Fruit fly (Drosophila melanogaster): ENCODE results near the gene Chc.

Chc gene

DNA sequence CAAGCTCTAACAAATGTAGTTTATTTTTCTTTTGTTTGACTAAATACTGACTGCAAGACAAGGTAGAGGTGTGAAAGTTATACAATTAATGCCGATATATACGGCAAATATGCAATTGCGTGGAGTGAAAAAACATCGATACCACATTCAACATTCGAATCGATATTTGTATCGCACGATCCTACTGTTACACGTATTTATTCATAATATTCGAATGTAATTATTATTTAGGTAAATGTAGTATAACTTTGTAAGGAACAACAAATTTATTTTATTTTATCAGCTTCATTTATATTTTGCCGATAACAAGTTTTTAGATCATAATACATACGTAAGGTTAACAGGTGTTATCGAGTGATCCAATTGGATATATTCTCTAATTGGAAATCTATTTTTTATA, at the start of gene Chc:
Chc (minus strand) TSS at position 98 of the 400 bp plus-strand sequence.
- TF ChIP-seq EcR (GFP tag; optimal IDR thresholded peaks at IDR 0.05) = no peak

- TF ChIP-seq pan (optimal IDR thresholded peaks at IDR 0.05) (no peak), EcR (GFP tag; optimal IDR thresholded peaks at IDR 0.05) (no peak), usp (GFP tag; optimal IDR thresholded peaks at IDR 0.05) (no peak), Dll (optimal IDR thresholded peaks at IDR 0.05) (no peak), CG8478 (optimal IDR thresholded peaks at IDR 0.05) (no peak), psq (optimal IDR thresholded peaks at IDR 0.05) (no peak)
These were observed 40.3 kb upstream of the Chc start for dm6 chrX:15875569-15875968.

- TF ChIP-seq CG8478 (optimal IDR thresholded peaks at IDR 0.05) = no peak
- no peak for TF ChIP-seq pan (optimal IDR thresholded peaks at IDR 0.05)
- TF ChIP-seq EcR (GFP tag; optimal IDR thresholded peaks at IDR 0.05) = no peak
- no peak for TF ChIP-seq Dll (optimal IDR thresholded peaks at IDR 0.05)
- no peak for TF ChIP-seq usp (GFP tag; optimal IDR thresholded peaks at IDR 0.05)
- TF ChIP-seq psq (optimal IDR thresholded peaks at IDR 0.05) = no peak
These were observed 39.1 kb upstream of the Chc start for dm6 chrX:15874437-15874836.

DNA sequence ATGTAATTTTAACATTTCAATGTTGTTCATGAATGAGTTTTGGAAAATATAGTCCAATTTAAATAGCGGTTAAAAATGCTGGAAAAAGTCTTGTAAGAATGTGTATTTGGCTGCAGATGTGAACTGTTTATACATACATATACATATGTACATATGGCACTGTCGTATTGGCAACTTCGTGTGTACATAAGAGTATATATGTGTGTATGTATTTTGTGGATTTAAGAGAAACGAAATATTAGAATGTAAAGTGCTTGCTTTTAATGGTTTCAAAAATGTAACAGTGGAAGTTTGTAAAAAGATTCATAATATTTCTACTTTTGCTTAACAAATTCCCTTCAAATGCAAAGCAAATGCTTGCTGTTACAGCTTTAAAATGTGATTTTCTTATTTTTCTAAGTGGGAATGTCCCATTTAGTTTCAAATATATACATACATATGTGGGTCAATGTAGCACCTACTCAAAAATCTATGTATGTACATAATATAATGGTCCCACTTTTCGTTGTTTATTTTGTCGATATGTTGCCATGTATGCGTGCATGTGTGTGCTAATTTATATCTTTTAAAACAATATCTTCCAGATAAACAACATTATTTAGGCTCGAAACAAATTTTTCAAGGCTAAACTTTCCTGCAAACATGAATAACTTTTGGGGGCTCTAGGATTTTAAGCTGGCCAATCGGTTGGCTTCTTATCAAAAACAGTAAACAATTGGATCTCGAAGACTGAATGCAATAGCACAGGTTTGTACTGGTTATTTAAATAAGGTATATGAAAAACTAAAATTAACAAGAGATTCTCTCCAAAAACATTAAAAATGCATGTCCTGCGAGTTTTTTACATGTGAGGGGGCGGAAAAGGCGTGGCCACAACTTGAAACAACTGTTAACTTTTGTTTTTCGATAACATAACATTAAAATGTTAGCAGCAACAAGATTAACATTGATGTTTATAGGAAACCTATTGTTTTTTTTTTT, 35.8 kb upstream of the Chc start:
- no peak for TF ChIP-seq Dll (optimal IDR thresholded peaks at IDR 0.05)
- no peak for TF ChIP-seq EcR (GFP tag; optimal IDR thresholded peaks at IDR 0.05)
- TF ChIP-seq usp (GFP tag; optimal IDR thresholded peaks at IDR 0.05) = no peak
- no peak for TF ChIP-seq pan (optimal IDR thresholded peaks at IDR 0.05)
- no peak for TF ChIP-seq CG8478 (optimal IDR thresholded peaks at IDR 0.05)
- no peak for TF ChIP-seq psq (optimal IDR thresholded peaks at IDR 0.05)

- TF ChIP-seq pan (optimal IDR thresholded peaks at IDR 0.05) (no peak), CG8478 (optimal IDR thresholded peaks at IDR 0.05) (no peak), EcR (GFP tag; optimal IDR thresholded peaks at IDR 0.05) (no peak), usp (GFP tag; optimal IDR thresholded peaks at IDR 0.05) (no peak), psq (optimal IDR thresholded peaks at IDR 0.05) (no peak), Dll (optimal IDR thresholded peaks at IDR 0.05) (no peak)
These were observed 34.6 kb upstream of the Chc start, which contains the start of gene CG16952 for dm6 chrX:15869843-15870242. Gene CG16952 (plus strand): TSS chrX:15870183.

DNA sequence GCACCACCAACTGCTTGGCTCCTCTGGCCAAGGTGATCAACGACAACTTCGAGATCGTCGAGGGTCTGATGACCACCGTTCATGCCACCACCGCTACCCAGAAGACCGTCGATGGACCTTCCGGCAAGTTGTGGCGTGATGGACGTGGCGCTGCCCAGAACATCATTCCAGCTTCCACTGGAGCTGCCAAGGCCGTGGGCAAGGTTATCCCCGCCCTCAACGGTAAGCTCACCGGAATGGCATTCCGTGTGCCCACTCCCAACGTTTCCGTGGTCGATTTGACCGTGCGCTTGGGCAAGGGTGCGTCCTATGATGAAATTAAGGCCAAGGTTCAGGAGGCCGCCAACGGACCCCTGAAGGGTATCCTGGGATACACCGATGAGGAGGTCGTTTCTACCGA, 33.5 kb upstream of the Chc start:
- TF ChIP-seq usp (GFP tag; optimal IDR thresholded peaks at IDR 0.05) = no peak
- no peak for TF ChIP-seq Dll (optimal IDR thresholded peaks at IDR 0.05)
- TF ChIP-seq CG8478 (optimal IDR thresholded peaks at IDR 0.05) = no peak
- TF ChIP-seq EcR (GFP tag; optimal IDR thresholded peaks at IDR 0.05) = no peak
- no peak for TF ChIP-seq pan (optimal IDR thresholded peaks at IDR 0.05)
- TF ChIP-seq psq (optimal IDR thresholded peaks at IDR 0.05) = no peak

- no peak for TF ChIP-seq Dll (optimal IDR thresholded peaks at IDR 0.05)
- TF ChIP-seq CG8478 (optimal IDR thresholded peaks at IDR 0.05) = no peak
- no peak for TF ChIP-seq pan (optimal IDR thresholded peaks at IDR 0.05)
These were observed 32.6 kb upstream of the Chc start, which contains the start of gene Gapdh2 for dm6 chrX:15867863-15868262. Gene Gapdh2 (plus strand): TSS chrX:15868145.

dm6 chrX:15866799-15867412, 31.6 kb upstream of the Chc start:
- TF ChIP-seq Dll (optimal IDR thresholded peaks at IDR 0.05) = no peak

- no peak for TF ChIP-seq CG8478 (optimal IDR thresholded peaks at IDR 0.05)
- no peak for TF ChIP-seq pan (optimal IDR thresholded peaks at IDR 0.05)
- no peak for TF ChIP-seq EcR (GFP tag; optimal IDR thresholded peaks at IDR 0.05)
- no peak for TF ChIP-seq Dll (optimal IDR thresholded peaks at IDR 0.05)
- TF ChIP-seq usp (GFP tag; optimal IDR thresholded peaks at IDR 0.05) = no peak
These were observed 30.7 kb upstream of the Chc start for dm6 chrX:15866032-15866431.

- TF ChIP-seq pan (optimal IDR thresholded peaks at IDR 0.05) = no peak
- no peak for TF ChIP-seq usp (GFP tag; optimal IDR thresholded peaks at IDR 0.05)
- peak; percentile 99 for TF ChIP-seq CG8478 (optimal IDR thresholded peaks at IDR 0.05)
These were observed 25.2 kb upstream of the Chc start for dm6 chrX:15860479-15860878.

dm6 chrX:15859869-15860268, 24.6 kb upstream of the Chc start, which contains the start of gene Gbeta13F:
Gene Gbeta13F (plus strand): TSS chrX:15860115.
- no peak for TF ChIP-seq pan (optimal IDR thresholded peaks at IDR 0.05)
- TF ChIP-seq Dll (optimal IDR thresholded peaks at IDR 0.05) = no peak

DNA sequence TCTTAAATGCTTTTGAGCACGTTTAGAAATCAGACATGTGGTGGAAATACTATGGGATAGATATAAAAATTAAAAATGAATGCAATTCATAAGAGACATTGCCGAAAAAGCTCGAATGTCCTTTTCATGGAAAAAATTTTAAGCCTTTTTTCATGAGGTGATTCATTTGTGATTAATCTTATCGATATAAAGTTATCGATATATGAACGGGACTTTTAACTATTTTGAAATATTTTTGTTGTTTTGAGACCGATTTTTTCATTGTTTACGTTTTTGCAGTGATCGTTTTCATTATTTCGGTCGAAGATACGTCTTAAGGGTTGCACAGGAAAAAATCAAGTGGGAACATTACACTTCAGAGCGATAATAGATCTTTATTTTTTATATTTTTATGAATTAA, 24.1 kb upstream of the Chc start, which contains the start of gene AlkB:
AlkB (minus strand) TSS at position 101 of the 400 bp plus-strand sequence.
- no peak for TF ChIP-seq Dll (optimal IDR thresholded peaks at IDR 0.05)
- TF ChIP-seq usp (GFP tag; optimal IDR thresholded peaks at IDR 0.05) = no peak
- TF ChIP-seq psq (optimal IDR thresholded peaks at IDR 0.05) = no peak
- TF ChIP-seq CG8478 (optimal IDR thresholded peaks at IDR 0.05) = no peak
- no peak for TF ChIP-seq pan (optimal IDR thresholded peaks at IDR 0.05)
- TF ChIP-seq EcR (GFP tag; optimal IDR thresholded peaks at IDR 0.05) = no peak

Measured in whole organism.